Fruit fly (Drosophila melanogaster) whole organism, embryonic: ENCODE measurements around the gene cic.

Experiments
- Ada2b ChIP-seq: fragments of 200-800 bp; sonication (Bioruptor generic); IDR thresholded peaks from 2 replicates; pipeline ENCODE4 v1.3.6; 2022; ENCODE audit warnings: missing biosample characterization, missing genetic modification characterization
- Awh ChIP-seq: fragments of 200-800 bp; sonication (Bioruptor generic); IDR thresholded peaks from 2 replicates; pipeline ENCODE4, ENCODE4 v1.3.6; 2022; ENCODE audit warnings: missing biosample characterization, missing genetic modification characterization
- CG10366 ChIP-seq: fragments of 200-800 bp; sonication (Bioruptor generic); IDR thresholded peaks from 2 replicates; pipeline ENCODE4 v1.3.6; 2022; ENCODE audit warnings: missing biosample characterization, missing genetic modification characterization
- CG11456 ChIP-seq: fragments of 200-800 bp; sonication (Bioruptor generic); IDR thresholded peaks from 3 replicates; pipeline ENCODE4 v1.3.6; 2022; ENCODE audit warnings: missing biosample characterization, missing genetic modification characterization
- CG12769 ChIP-seq: fragments of 200-800 bp; sonication (Bioruptor generic); optimal IDR thresholded peaks from 2 replicates; lab custom pipeline; 2019; ENCODE audit warnings: missing biosample characterization, mild to moderate bottlenecking, missing genetic modification characterization, moderate library complexity
- CG15269 ChIP-seq: fragments of 200-800 bp; sonication (Bioruptor generic); optimal IDR thresholded peaks from 2 replicates; lab custom pipeline; 2018; ENCODE audit warnings: missing biosample characterization, mild to moderate bottlenecking, missing genetic modification characterization, moderate library complexity
- CG18599 ChIP-seq: fragments of 200-800 bp; sonication (Bioruptor generic); optimal IDR thresholded peaks from 3 replicates; lab custom pipeline; 2017; ENCODE audit warnings: missing biosample characterization, missing genetic modification characterization, mild to moderate bottlenecking, moderate library complexity, missing genetic modification reagents
- CG2129 ChIP-seq: fragments of 200-800 bp; sonication (Bioruptor generic); IDR thresholded peaks from 2 replicates; pipeline ENCODE4 v1.3.6; 2022; ENCODE audit warnings: missing biosample characterization, missing genetic modification characterization; ENCODE audit not compliant: partially characterized antibody
- CG32532 ChIP-seq: fragments of 200-800 bp; sonication (Bioruptor generic); IDR thresholded peaks from 2 replicates; pipeline ENCODE4 v1.3.6; 2022; ENCODE audit warnings: missing biosample characterization, missing genetic modification characterization
- CG3407 ChIP-seq: fragments of 200-800 bp; sonication (Bioruptor generic); optimal IDR thresholded peaks from 2 replicates; lab custom pipeline; 2018; ENCODE audit warnings: missing biosample characterization, mild to moderate bottlenecking, missing genetic modification characterization
- CG34422 ChIP-seq: fragments of 200-800 bp; sonication (Bioruptor generic); IDR thresholded peaks from 3 replicates; pipeline ENCODE4 v1.3.6; 2022; ENCODE audit warnings: missing biosample characterization, missing genetic modification characterization
- CG43689 ChIP-seq: fragments of 200-800 bp; sonication (Bioruptor generic); IDR thresholded peaks from 2 replicates; pipeline ENCODE4 v1.3.6; 2022; ENCODE audit warnings: missing biosample characterization, missing genetic modification characterization
- CG7963 ChIP-seq: fragments of 200-800 bp; sonication (Bioruptor generic); IDR thresholded peaks from 3 replicates; pipeline ENCODE4 v1.3.6; 2022; ENCODE audit warnings: missing biosample characterization, missing genetic modification characterization; ENCODE audit not compliant: partially characterized antibody
- CG8290 ChIP-seq, 3 experiments: fragments of 200-800 bp; sonication (Bioruptor generic); optimal IDR thresholded peaks; 2 replicates each; lab custom pipeline; 2016 to 2019; ENCODE audit warnings: missing biosample characterization in 3 of 3, missing genetic modification characterization in 3 of 3, mild to moderate bottlenecking in 2 of 3, moderate library complexity in 1 of 3
- CG8944 ChIP-seq: fragments of 200-800 bp; sonication (Bioruptor generic); optimal IDR thresholded peaks from 3 replicates; lab custom pipeline; 2016; ENCODE audit warnings: missing biosample characterization, missing genetic modification characterization
- Dll ChIP-seq: fragments of 200-800 bp; sonication (Bioruptor generic); IDR thresholded peaks from 4 replicates; pipeline ENCODE4 v1.3.6; 2022; ENCODE audit warnings: missing biosample characterization, missing genetic modification characterization; ENCODE audit not compliant: partially characterized antibody
- Drgx ChIP-seq: fragments of 200-800 bp; sonication (Bioruptor generic); IDR thresholded peaks from 2 replicates; pipeline ENCODE4 v1.3.6; 2022; ENCODE audit warnings: missing biosample characterization, missing genetic modification characterization
- Ets65A ChIP-seq: fragments of 200-800 bp; sonication (Bioruptor generic); peaks from one replicate; lab custom pipeline; 2016; ENCODE audit warnings: missing biosample characterization, missing genetic modification characterization
- Gug ChIP-seq: fragments of 200-800 bp; sonication (Bioruptor generic); IDR thresholded peaks from 4 replicates; pipeline ENCODE4 v1.3.6; 2022; ENCODE audit warnings: missing biosample characterization, missing genetic modification characterization
- HLH4C ChIP-seq: fragments of 200-800 bp; sonication (Bioruptor generic); IDR thresholded peaks from 3 replicates; pipeline ENCODE4 v1.3.6; 2022; ENCODE audit warnings: missing biosample characterization, missing genetic modification characterization; ENCODE audit not compliant: partially characterized antibody
- Med ChIP-seq: fragments of 200-800 bp; sonication (Bioruptor generic); peaks from one replicate; lab custom pipeline; 2016; ENCODE audit warnings: missing biosample characterization, missing genetic modification characterization, mild to moderate bottlenecking, inconsistent platforms, moderate library complexity
- NFAT ChIP-seq: fragments of 200-800 bp; sonication (Bioruptor generic); IDR thresholded peaks from 2 replicates; pipeline ENCODE4 v1.3.6; 2022; ENCODE audit warnings: missing biosample characterization, missing genetic modification characterization
- Oli ChIP-seq: fragments of 200-800 bp; sonication (Bioruptor generic); optimal IDR thresholded peaks from 2 replicates; lab custom pipeline; 2018; ENCODE audit warnings: missing biosample characterization, mild to moderate bottlenecking, missing genetic modification characterization, moderate library complexity
- Ssrp ChIP-seq: fragments of 200-800 bp; sonication (Bioruptor generic); optimal IDR thresholded peaks from 2 replicates; lab custom pipeline; 2018; ENCODE audit warnings: missing biosample characterization, mild to moderate bottlenecking, missing genetic modification characterization, moderate library complexity
- Taf1 ChIP-seq: fragments of 200-800 bp; sonication (Bioruptor generic); IDR thresholded peaks from 2 replicates; pipeline ENCODE4 v1.3.6; 2022; ENCODE audit warnings: missing biosample characterization, missing genetic modification characterization
- cad ChIP-seq: fragments of >200 bp; optimal IDR thresholded peaks from 2 replicates; lab custom pipeline; 2017; ENCODE audit warnings: missing biosample characterization, missing genetic modification characterization
- cwo ChIP-seq: fragments of 200-800 bp; sonication (Bioruptor generic); optimal IDR thresholded peaks from 3 replicates; lab custom pipeline; 2017; ENCODE audit warnings: missing biosample characterization, missing genetic modification characterization, mild to moderate bottlenecking, moderate library complexity, missing genetic modification reagents
- dm ChIP-seq: fragments of 200-800 bp; sonication (Bioruptor generic); optimal IDR thresholded peaks from 3 replicates; lab custom pipeline; 2016; ENCODE audit warnings: missing biosample characterization, missing genetic modification characterization
- exex ChIP-seq: fragments of 200-800 bp; sonication (Bioruptor generic); optimal IDR thresholded peaks from 4 replicates; lab custom pipeline; 2018; ENCODE audit warnings: missing biosample characterization, mild to moderate bottlenecking, missing genetic modification characterization, moderate library complexity
- jing ChIP-seq: fragments of 200-800 bp; sonication (Bioruptor generic); optimal IDR thresholded peaks from 2 replicates; lab custom pipeline; 2018; ENCODE audit warnings: missing biosample characterization, mild to moderate bottlenecking, missing genetic modification characterization
- kah ChIP-seq: fragments of 200-800 bp; sonication (Bioruptor generic); optimal IDR thresholded peaks from 2 replicates; lab custom pipeline; 2018; ENCODE audit warnings: missing biosample characterization, mild to moderate bottlenecking, missing genetic modification characterization
- ken ChIP-seq: fragments of 200-800 bp; sonication (Bioruptor generic); IDR thresholded peaks from 3 replicates; pipeline ENCODE4 v1.3.6; 2022; ENCODE audit warnings: missing biosample characterization, missing genetic modification characterization
- kni ChIP-seq: fragments of 200-800 bp; sonication (Bioruptor generic); optimal IDR thresholded peaks from 3 replicates; lab custom pipeline; 2017; ENCODE audit warnings: mild to moderate bottlenecking, missing biosample characterization, missing genetic modification reagents, missing genetic modification characterization
- lab ChIP-seq: fragments of 200-800 bp; sonication (Bioruptor generic); optimal IDR thresholded peaks from 3 replicates; lab custom pipeline; 2017; ENCODE audit warnings: missing biosample characterization, missing genetic modification characterization, mild to moderate bottlenecking, moderate library complexity, missing genetic modification reagents
- lov ChIP-seq, 2 experiments: fragments of 200-800 bp in 1 of 2; fragments of >200 bp in 1 of 2; sonication (Bioruptor generic) in 1 of 2; IDR thresholded peaks in 1 of 2; optimal IDR thresholded peaks in 1 of 2; 2 replicates in 1 of 2; 3 replicates in 1 of 2; pipeline versions ENCODE4 v1.3.6 to Lab custom; 2017 to 2022; ENCODE audit warnings: missing biosample characterization in 1 of 2, missing genetic modification characterization in 1 of 2
- mirr ChIP-seq: fragments of 200-800 bp; sonication (Bioruptor generic); optimal IDR thresholded peaks from 3 replicates; lab custom pipeline; 2018; ENCODE audit warnings: missing biosample characterization, mild to moderate bottlenecking, missing genetic modification characterization
- nau ChIP-seq: fragments of 200-800 bp; sonication (Bioruptor generic); optimal IDR thresholded peaks from 3 replicates; lab custom pipeline; 2017; ENCODE audit warnings: missing biosample characterization, mild to moderate bottlenecking, missing genetic modification characterization, missing genetic modification reagents
- nerfin-1 ChIP-seq: fragments of 200-800 bp; sonication (Bioruptor generic); optimal IDR thresholded peaks from 3 replicates; lab custom pipeline; 2019; ENCODE audit warnings: missing biosample characterization, mild to moderate bottlenecking, missing genetic modification characterization, moderate library complexity
- phol ChIP-seq: fragments of 200-800 bp; sonication (Bioruptor generic); optimal IDR thresholded peaks from 3 replicates; lab custom pipeline; 2018; ENCODE audit warnings: missing biosample characterization, mild to moderate bottlenecking, missing genetic modification characterization, moderate library complexity
- rib ChIP-seq: fragments of 200-800 bp; sonication (Bioruptor generic); IDR thresholded peaks from 2 replicates; pipeline ENCODE4 v1.3.6; 2022; ENCODE audit warnings: missing biosample characterization, missing genetic modification characterization
- sens ChIP-seq: fragments of 200-800 bp; sonication (Bioruptor generic); peaks from one replicate; lab custom pipeline; 2016; ENCODE audit warnings: missing biosample characterization, missing genetic modification characterization
- shn ChIP-seq: fragments of 200-800 bp; sonication (Bioruptor generic); optimal IDR thresholded peaks from 3 replicates; lab custom pipeline; 2016; ENCODE audit warnings: missing biosample characterization, missing genetic modification characterization
- slbo ChIP-seq: fragments of 200-800 bp; sonication (Bioruptor generic); IDR thresholded peaks from 2 replicates; pipeline ENCODE4 v1.3.6; 2022; ENCODE audit warnings: missing biosample characterization, missing genetic modification characterization
- slou ChIP-seq: fragments of 200-800 bp; sonication (Bioruptor generic); optimal IDR thresholded peaks from 3 replicates; lab custom pipeline; 2016; ENCODE audit warnings: missing biosample characterization, missing genetic modification characterization
- sug ChIP-seq: fragments of 200-800 bp; optimal IDR thresholded peaks from 2 replicates; lab custom pipeline; 2019; ENCODE audit warnings: missing biosample characterization, mild to moderate bottlenecking, missing genetic modification characterization, moderate library complexity
- vvl ChIP-seq: fragments of 200-800 bp; sonication (Bioruptor generic); IDR thresholded peaks from 2 replicates; pipeline ENCODE4 v1.3.6; 2022; ENCODE audit warnings: missing biosample characterization, missing genetic modification characterization

The cic gene

dm6 chr3R:20263793-20264483 lies 11.4 kb downstream of the cic start (continued):
- TF ChIP-seq CG7963 (no peak), nerfin-1 (tag; lab: Kevin White, UChicago) (peak; percentile 10), CG43689 (no peak), lov (optimal IDR thresholded peaks at IDR 0.05; lab: Kevin White, UChicago) (no peak), lov (GFP tag; IDR thresholded peaks at IDR 0.05; lab: Robert Waterston, UW) (no peak)

- no peak for TF ChIP-seq jing
- no peak for TF ChIP-seq kah (GFP tag; lab: Kevin White, UChicago)
- TF ChIP-seq Dll, result no peak
- TF ChIP-seq Ada2b, result 0 out of 2 replicates have a peak, but pooled peaks have one; percentile 9
- 0 out of 2 replicates have a peak, but pooled peaks have one; percentile 13 for TF ChIP-seq Drgx (GFP tag; lab: Robert Waterston, UW)
- no peak; the same call in 1 of the 2 replicates for TF ChIP-seq slbo (GFP tag; lab: Robert Waterston, UW)
- no peak for TF ChIP-seq cad (GFP tag; lab: Kevin White, UChicago)
- TF ChIP-seq CG34422, result 0 out of 3 replicates have a peak, but pooled peaks have one; percentile 20
- peak; percentile 88 for TF ChIP-seq CG12769 (tag; lab: Kevin White, UChicago)
- TF ChIP-seq CG3407 (GFP tag; lab: Kevin White, UChicago), result no peak
- TF ChIP-seq Awh (GFP tag; lab: Robert Waterston, UW), result peak; percentile 6; the same call in 1 of the 2 replicates
- TF ChIP-seq rib (GFP tag; lab: Robert Waterston, UW), result 0 out of 2 replicates have a peak, but pooled peaks have one; percentile 30
- TF ChIP-seq ken (GFP tag; lab: Robert Waterston, UW), result no peak
- TF ChIP-seq mirr, result peak; percentile 58
- peak; percentile 77 for TF ChIP-seq exex (tag; lab: Kevin White, UChicago)
- TF ChIP-seq Ets65A (GFP tag; lab: Kevin White, UChicago), result peak; percentile 87
- TF ChIP-seq CG32532 (GFP tag; lab: Robert Waterston, UW), result peak; percentile 5; the same call in 1 of the 2 replicates
- TF ChIP-seq Ssrp (tag; lab: Kevin White, UChicago), result no peak
- TF ChIP-seq sens (GFP tag; lab: Kevin White, UChicago), result peak; percentile 66
- TF ChIP-seq CG18599 (GFP tag; lab: Kevin White, UChicago), result peak; percentile 64
- peak; percentile 48 for TF ChIP-seq Med (GFP tag; lab: Kevin White, UChicago)
- TF ChIP-seq CG10366, result peak; percentile 29; the same call in 1 of the 2 replicates
- peak; percentile 48 for TF ChIP-seq vvl (GFP tag; lab: Robert Waterston, UW)
- TF ChIP-seq cwo (GFP tag; lab: Kevin White, UChicago), result peak; percentile 43
- peak; percentile 14 for TF ChIP-seq kni (GFP tag; lab: Kevin White, UChicago)
- TF ChIP-seq NFAT (GFP tag; lab: Robert Waterston, UW), result peak; percentile 55; the same call in 1 of the 2 replicates
- TF ChIP-seq dm (GFP tag; lab: Kevin White, UChicago), result no peak
- TF ChIP-seq lab, result peak; percentile 26
- no peak for TF ChIP-seq CG11456 (GFP tag; lab: Robert Waterston, UW)
- TF ChIP-seq CG8290 (GFP tag; optimal IDR thresholded peaks at IDR 0.05; lab: Kevin White, UChicago), result no peak
- peak in 1 of 2 experiments; percentile 12 for TF ChIP-seq CG8290 (tag; optimal IDR thresholded peaks at IDR 0.05; lab: Kevin White, UChicago)
- peak; percentile 53 for TF ChIP-seq sug (tag; lab: Kevin White, UChicago)
These were observed 12.2 kb downstream of the cic start for dm6 chr3R:20264770-20265169.

dm6 chr3R:20265239-20265846 lies 12.8 kb downstream of the cic start:
- TF ChIP-seq Gug (no peak; the same call in 3 of the 4 replicates), CG15269 (tag; lab: Kevin White, UChicago) (peak; percentile 24), Taf1 (GFP tag; lab: Robert Waterston, UW) (no peak), Oli (tag; lab: Kevin White, UChicago) (peak; percentile 19), nau (GFP tag; lab: Kevin White, UChicago) (no peak), CG10366 (no peak), phol (tag; lab: Kevin White, UChicago) (peak; percentile 44), HLH4C (no peak), CG8944 (GFP tag; lab: Kevin White, UChicago) (no peak), slou (GFP tag; lab: Kevin White, UChicago) (no peak), CG2129 (GFP tag; lab: Robert Waterston, UW) (no peak), shn (GFP tag; lab: Kevin White, UChicago) (peak; percentile 9), cwo (GFP tag; lab: Kevin White, UChicago) (peak; percentile 34)
